Worm (Caenorhabditis elegans): ENCODE data around the gene F42F12.3.

ce11 chrX:12375783-12376182 is 25.4 kb downstream of the F42F12.3 start:
- TF ChIP-seq T22C8.4 (GFP tag; IDR thresholded peaks at IDR 0.05): no peak
- TF ChIP-seq med-1 (GFP tag; optimal IDR thresholded peaks at IDR 0.05; ENCODE audit: insufficient read depth): no peak
- TF ChIP-seq ztf-29 (GFP tag; IDR thresholded peaks at IDR 0.05): no peak
- no peak for TF ChIP-seq tab-1 (GFP tag; IDR thresholded peaks at IDR 0.05)
- TF ChIP-seq klf-2 (GFP tag; conservative IDR thresholded peaks at IDR 0.05): no peak
- TF ChIP-seq flt-1 (GFP tag; IDR thresholded peaks at IDR 0.05): no peak
